Fruit fly (Drosophila melanogaster) whole organism, pupa: ENCODE results near the gene CG43181.

Experiments used
- CG10348 ChIP-seq: fragments of 200-800 bp; sonication (Bioruptor generic); IDR thresholded peaks from 2 replicates; pipeline ENCODE4 v1.3.6; 2022; ENCODE audit warnings: missing biosample characterization, missing genetic modification characterization
- CG12605 ChIP-seq: fragments of 200-800 bp; sonication (Bioruptor generic); IDR thresholded peaks from 2 replicates; pipeline ENCODE4 v1.3.6; 2022; ENCODE audit warnings: missing biosample characterization, missing genetic modification characterization
- CG13204 ChIP-seq: fragments of 200-800 bp; sonication (Bioruptor generic); optimal IDR thresholded peaks from 2 replicates; lab custom pipeline; 2018; ENCODE audit warnings: missing biosample characterization, mild to moderate bottlenecking, missing genetic modification characterization, moderate library complexity
- CG14655 ChIP-seq: fragments of 200-800 bp; sonication (Bioruptor generic); optimal IDR thresholded peaks from 3 replicates; lab custom pipeline; 2017; ENCODE audit warnings: mild to moderate bottlenecking, missing biosample characterization, missing genetic modification reagents, missing genetic modification characterization
- CG15710 ChIP-seq: fragments of 200-800 bp; sonication (Bioruptor generic); optimal IDR thresholded peaks from 2 replicates; lab custom pipeline; 2018; ENCODE audit warnings: missing biosample characterization, mild to moderate bottlenecking, missing genetic modification characterization, moderate library complexity
- CG17806 ChIP-seq: fragments of 200-800 bp; sonication (Bioruptor generic); optimal IDR thresholded peaks from 2 replicates; lab custom pipeline; 2018; ENCODE audit warnings: missing biosample characterization, mild to moderate bottlenecking, missing genetic modification characterization, moderate library complexity
- CG32121 ChIP-seq: fragments of 200-800 bp; sonication (Bioruptor generic); IDR thresholded peaks from 2 replicates; pipeline ENCODE4 v1.3.6; 2022; ENCODE audit warnings: missing biosample characterization, missing genetic modification characterization
- CG34367 ChIP-seq: fragments of 200-800 bp; sonication (Bioruptor generic); optimal IDR thresholded peaks from 2 replicates; lab custom pipeline; 2018; ENCODE audit warnings: missing biosample characterization, mild to moderate bottlenecking, missing genetic modification characterization
- CG4496 ChIP-seq: fragments of 200-800 bp; sonication (Bioruptor generic); IDR thresholded peaks from 3 replicates; pipeline ENCODE4 v1.3.6; 2022; ENCODE audit warnings: missing biosample characterization, missing genetic modification characterization
- CG8159 ChIP-seq: fragments of 200-800 bp; sonication (Bioruptor generic); optimal IDR thresholded peaks from 3 replicates; lab custom pipeline; 2018; ENCODE audit warnings: missing biosample characterization, mild to moderate bottlenecking, missing genetic modification characterization, moderate library complexity
- CG8301 ChIP-seq: fragments of 200-800 bp; sonication (Bioruptor generic); optimal IDR thresholded peaks from 2 replicates; lab custom pipeline; 2018; ENCODE audit warnings: missing biosample characterization, mild to moderate bottlenecking, missing genetic modification characterization
- CG9948 ChIP-seq: fragments of 200-800 bp; sonication (Bioruptor generic); optimal IDR thresholded peaks from 2 replicates; lab custom pipeline; 2018; ENCODE audit warnings: missing biosample characterization, mild to moderate bottlenecking, missing genetic modification characterization, moderate library complexity
- D1 ChIP-seq: fragments of 200-800 bp; sonication (Bioruptor generic); optimal IDR thresholded peaks from 2 replicates; lab custom pipeline; 2018; ENCODE audit warnings: missing biosample characterization, mild to moderate bottlenecking, missing genetic modification characterization, moderate library complexity
- EcR ChIP-seq: fragments of 200-800 bp; sonication (Bioruptor generic); optimal IDR thresholded peaks from 3 replicates; lab custom pipeline; 2019; ENCODE audit warnings: missing biosample characterization, missing genetic modification characterization, mild to moderate bottlenecking, moderate library complexity, missing genetic modification reagents
- Ets98B ChIP-seq: fragments of 200-800 bp; sonication (Bioruptor generic); IDR thresholded peaks from 2 replicates; pipeline ENCODE4 v1.3.6; 2022; ENCODE audit warnings: missing biosample characterization, missing genetic modification characterization
- Pif1A ChIP-seq: fragments of 200-800 bp; sonication (Bioruptor generic); optimal IDR thresholded peaks from 3 replicates; lab custom pipeline; 2016; ENCODE audit warnings: missing biosample characterization, missing genetic modification characterization
- Pif1B ChIP-seq: fragments of 200-800 bp; sonication (Bioruptor generic); optimal IDR thresholded peaks from 3 replicates; lab custom pipeline; 2016; ENCODE audit warnings: missing biosample characterization, missing genetic modification characterization
- Snoo ChIP-seq: fragments of 200-800 bp; sonication (Bioruptor generic); optimal IDR thresholded peaks from 3 replicates; lab custom pipeline; 2017; ENCODE audit warnings: missing biosample characterization, mild to moderate bottlenecking, missing genetic modification characterization, inconsistent platforms
- fd96Ca ChIP-seq: fragments of 200-800 bp; sonication (Bioruptor generic); IDR thresholded peaks from 3 replicates; pipeline ENCODE4 v1.3.6; 2022; ENCODE audit warnings: missing biosample characterization, missing genetic modification characterization
- gl ChIP-seq: fragments of 200-800 bp; sonication (Bioruptor generic); optimal IDR thresholded peaks from 2 replicates; lab custom pipeline; 2018; ENCODE audit warnings: missing biosample characterization, mild to moderate bottlenecking, missing genetic modification characterization
- rn ChIP-seq: fragments of 200-800 bp; sonication (Bioruptor generic); IDR thresholded peaks from 2 replicates; pipeline ENCODE4 v1.3.6; 2022; ENCODE audit warnings: missing biosample characterization, missing genetic modification characterization

Gene CG43181

DNA sequence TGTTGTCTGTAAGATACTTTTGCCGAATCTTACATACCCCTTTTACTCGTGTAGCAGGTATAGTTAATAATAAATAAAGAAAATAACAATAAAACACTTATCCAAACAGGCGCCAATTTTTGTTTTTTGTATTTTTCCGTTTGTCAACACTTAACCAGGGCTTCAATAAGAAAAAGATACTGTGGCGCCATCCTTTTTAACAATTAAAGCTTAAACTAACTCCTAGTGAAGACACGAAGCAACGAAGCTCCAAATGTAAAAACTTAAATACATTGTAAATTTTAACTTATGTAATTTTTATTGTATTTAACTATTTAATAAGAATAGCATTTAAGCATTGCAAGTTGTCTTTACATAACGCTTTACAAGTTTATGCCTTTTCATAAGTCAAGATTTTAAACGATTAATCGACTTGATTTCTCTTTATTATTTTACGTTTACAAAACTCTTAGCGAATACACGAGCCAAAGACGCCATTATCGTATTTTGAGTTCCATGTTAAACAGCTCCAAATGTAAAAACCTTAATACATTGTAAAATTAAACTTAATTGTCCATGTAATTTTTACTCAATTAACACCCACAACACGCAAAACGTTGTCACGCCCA, 13.6 kb upstream of the CG43181 start:
- TF ChIP-seq CG32121 (GFP tag; lab: Robert Waterston, UW): no peak
- no peak for TF ChIP-seq CG4496 (GFP tag; lab: Robert Waterston, UW)
- no peak for TF ChIP-seq D1 (tag; lab: Kevin White, UChicago)
- TF ChIP-seq gl: no peak
- TF ChIP-seq CG8301 (tag; lab: Kevin White, UChicago): no peak
- no peak for TF ChIP-seq Pif1B (GFP tag; lab: Kevin White, UChicago)
- TF ChIP-seq CG10348 (GFP tag; lab: Robert Waterston, UW): no peak
- TF ChIP-seq CG17806 (tag; lab: Kevin White, UChicago): no peak
- TF ChIP-seq EcR (GFP tag; lab: Kevin White, UChicago): no peak
- TF ChIP-seq rn (GFP tag; lab: Robert Waterston, UW): no peak
- TF ChIP-seq CG12605 (GFP tag; lab: Robert Waterston, UW): no peak
- no peak for TF ChIP-seq Pif1A (GFP tag; lab: Kevin White, UChicago)
- TF ChIP-seq fd96Ca (GFP tag; lab: Robert Waterston, UW): no peak
- TF ChIP-seq CG34367: no peak
- no peak for TF ChIP-seq Ets98B (GFP tag; lab: Robert Waterston, UW)
- TF ChIP-seq CG9948 (tag; lab: Kevin White, UChicago): no peak

- peak; percentile 78 for TF ChIP-seq CG8159 (tag; lab: Kevin White, UChicago)
- TF ChIP-seq CG4496 (GFP tag; lab: Robert Waterston, UW): peak; percentile 19; the same call in 2 of the 3 replicates
- TF ChIP-seq rn (GFP tag; lab: Robert Waterston, UW): no peak
- TF ChIP-seq gl: no peak
- no peak for TF ChIP-seq Ets98B (GFP tag; lab: Robert Waterston, UW)
- peak; percentile 49 for TF ChIP-seq CG17806 (tag; lab: Kevin White, UChicago)
- TF ChIP-seq CG8301 (tag; lab: Kevin White, UChicago): peak; percentile 17
- TF ChIP-seq CG12605 (GFP tag; lab: Robert Waterston, UW): no peak
- TF ChIP-seq Snoo: no peak
- TF ChIP-seq Pif1A (GFP tag; lab: Kevin White, UChicago): peak; percentile 17
- peak; percentile 29 for TF ChIP-seq CG34367
- no peak for TF ChIP-seq Pif1B (GFP tag; lab: Kevin White, UChicago)
- TF ChIP-seq CG15710 (tag; lab: Kevin White, UChicago): peak; percentile 72
- TF ChIP-seq CG14655 (GFP tag; lab: Kevin White, UChicago): peak; percentile 74
- peak; percentile 53 for TF ChIP-seq CG32121 (GFP tag; lab: Robert Waterston, UW)
- peak; percentile 59 for TF ChIP-seq D1 (tag; lab: Kevin White, UChicago)
- TF ChIP-seq CG10348 (GFP tag; lab: Robert Waterston, UW): no peak
- no peak for TF ChIP-seq EcR (GFP tag; lab: Kevin White, UChicago)
- TF ChIP-seq CG9948 (tag; lab: Kevin White, UChicago): peak; percentile 62
- no peak for TF ChIP-seq CG13204 (GFP tag; lab: Kevin White, UChicago)
- peak; percentile 13; the same call in 1 of the 3 replicates for TF ChIP-seq fd96Ca (GFP tag; lab: Robert Waterston, UW)
Observed at dm6 chrX:338123-338527, 12.2 kb upstream of the CG43181 start.

DNA sequence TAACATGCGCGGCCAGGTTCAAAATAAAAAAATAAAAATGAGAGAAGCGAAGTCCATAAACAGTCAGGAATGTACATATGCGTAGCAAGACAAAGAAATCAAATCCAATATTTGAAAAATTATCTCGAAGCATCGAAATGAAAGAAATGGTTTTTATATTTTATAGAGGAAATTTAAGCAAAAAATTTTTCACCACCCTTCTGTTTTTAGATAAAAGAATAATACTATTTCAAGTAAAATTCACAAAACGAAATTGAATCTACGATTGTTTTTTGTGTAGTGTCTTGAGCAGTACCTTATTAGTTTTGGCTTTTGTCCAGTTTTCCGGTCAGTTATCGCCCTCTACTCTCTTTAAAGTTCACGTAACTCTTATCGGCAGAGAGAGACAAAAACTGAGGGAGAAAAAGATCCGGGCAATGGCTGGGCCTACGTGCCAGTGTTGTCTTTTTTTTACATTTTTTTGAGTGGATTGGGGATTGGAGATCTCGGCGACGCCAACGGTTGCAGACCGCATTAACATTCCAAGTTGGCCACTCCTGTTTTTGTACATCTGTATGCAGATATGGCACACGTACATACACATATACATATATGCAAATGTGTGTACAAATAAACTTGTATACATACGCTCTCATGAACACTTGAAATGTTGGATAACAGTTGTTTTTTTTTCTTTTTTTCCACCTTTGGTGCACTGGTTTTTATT, 10.3 kb upstream of the CG43181 start:
- TF ChIP-seq CG14655 (GFP tag; lab: Kevin White, UChicago) (peak; percentile 28), CG9948 (tag; lab: Kevin White, UChicago) (peak; percentile 28), EcR (GFP tag; lab: Kevin White, UChicago) (peak; percentile 83), CG17806 (tag; lab: Kevin White, UChicago) (peak; percentile 6), Snoo (no peak), CG32121 (GFP tag; lab: Robert Waterston, UW) (no peak), CG8159 (tag; lab: Kevin White, UChicago) (peak; percentile 37), fd96Ca (GFP tag; lab: Robert Waterston, UW) (peak; percentile 11; the same call in 1 of the 3 replicates), Pif1B (GFP tag; lab: Kevin White, UChicago) (peak; percentile 15), gl (no peak), CG8301 (tag; lab: Kevin White, UChicago) (peak; percentile 23), Pif1A (GFP tag; lab: Kevin White, UChicago) (peak; percentile 14), rn (GFP tag; lab: Robert Waterston, UW) (no peak)

DNA sequence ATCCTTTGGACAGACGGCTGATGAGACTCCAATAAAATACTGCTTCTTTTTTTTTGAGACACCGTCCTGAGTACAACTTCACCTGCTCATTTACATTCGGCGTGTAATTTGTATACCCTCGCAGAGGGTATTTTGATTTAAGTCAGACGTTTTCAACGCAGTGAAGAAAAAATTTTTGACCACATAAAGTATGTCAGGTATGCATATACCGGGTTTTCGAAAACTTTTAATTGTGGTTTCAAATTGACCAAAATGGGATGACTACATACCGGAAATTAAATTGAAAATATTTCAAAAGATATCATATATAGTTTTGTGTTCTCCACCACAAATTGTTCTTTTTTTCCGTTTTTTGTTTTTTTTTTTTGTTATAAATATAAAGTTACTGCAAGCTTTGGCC, 9.6 kb upstream of the CG43181 start:
- TF ChIP-seq CG4496 (GFP tag; lab: Robert Waterston, UW) (peak; percentile 25; the same call in 1 of the 3 replicates), Snoo (no peak), CG13204 (GFP tag; lab: Kevin White, UChicago) (no peak), CG32121 (GFP tag; lab: Robert Waterston, UW) (0 out of 2 replicates have a peak, but pooled peaks have one; percentile 17), CG8301 (tag; lab: Kevin White, UChicago) (no peak), Ets98B (GFP tag; lab: Robert Waterston, UW) (peak; percentile 14; the same call in 1 of the 2 replicates), CG15710 (tag; lab: Kevin White, UChicago) (no peak), CG8159 (tag; lab: Kevin White, UChicago) (peak; percentile 47), Pif1A (GFP tag; lab: Kevin White, UChicago) (peak; percentile 16), CG9948 (tag; lab: Kevin White, UChicago) (no peak), Pif1B (GFP tag; lab: Kevin White, UChicago) (no peak)
